Worm (Caenorhabditis elegans): Measurements from ENCODE around the gene tceb-3.
A peak's percentile ranks its signal among the peaks of the same experiment; 100 is the strongest.
"Not testable (repeated sequence)": the region's sequence is repeated elsewhere in the genome, so short reads cannot be mapped to it uniquely, and the experiment has no call there.

tceb-3 gene

ce11 chrII:10910219-10910618, 37.0 kb downstream of the tceb-3 start, which contains the start of gene sra-11:
Gene sra-11, minus strand, starts transcription at chrII:10910319.
- no peak for TF ChIP-seq nhr-237 (tag; optimal IDR thresholded peaks at IDR 0.05)
- TF ChIP-seq jun-1 (tag; optimal IDR thresholded peaks at IDR 0.05): no peak
- TF ChIP-seq pax-3 (tag; optimal IDR thresholded peaks at IDR 0.05): no peak
- no peak for TF ChIP-seq lin-35 (GFP tag; optimal IDR thresholded peaks at IDR 0.05)
- no peak for TF ChIP-seq mab-9 (GFP tag; IDR thresholded peaks at IDR 0.05)

ce11 chrII:10904379-10904778, 42.8 kb downstream of the tceb-3 start, which contains the start of gene sra-12:
Gene sra-12, minus strand, starts transcription at chrII:10904479.
- TF ChIP-seq C34B4.2, lsy-2, nhr-20 (tag; optimal IDR thresholded peaks at IDR 0.05): not testable (repeated sequence)

- TF ChIP-seq aly-2 (tag; optimal IDR thresholded peaks at IDR 0.05) (no peak), xbp-1 (tag; optimal IDR thresholded peaks at IDR 0.05) (no peak), swsn-7 (tag; optimal IDR thresholded peaks at IDR 0.05) (no peak), lsy-2 (tag; optimal IDR thresholded peaks at IDR 0.05) (no peak), lin-39 (tag; optimal IDR thresholded peaks at IDR 0.05) (no peak), tlp-1 (tag; optimal IDR thresholded peaks at IDR 0.05) (no peak), egl-27 (tag; optimal IDR thresholded peaks at IDR 0.05) (no peak), lin-35 (GFP tag; optimal IDR thresholded peaks at IDR 0.05) (no peak), lin-13 (GFP tag; optimal IDR thresholded peaks at IDR 0.05) (no peak), ets-5 (GFP tag; IDR thresholded peaks at IDR 0.05) (no peak)
Measured at ce11 chrII:10902104-10902503, 45.1 kb downstream of the tceb-3 start, which contains the start of gene gly-1. Gene gly-1, minus strand, starts transcription at chrII:10902204.

- TF ChIP-seq jun-1 (tag; optimal IDR thresholded peaks at IDR 0.05): no peak
- TF ChIP-seq fkh-4 (tag; optimal IDR thresholded peaks at IDR 0.05; ENCODE audit: borderline replicate concordance): peak; percentile 63
- peak; percentile 93 for TF ChIP-seq dsc-1 (tag; optimal IDR thresholded peaks at IDR 0.05)
Measured at ce11 chrII:10898998-10899397, 48.2 kb downstream of the tceb-3 start.

ce11 chrII:10895959-10896358, 51.3 kb downstream of the tceb-3 start:
- TF ChIP-seq snpc-4 (tag; optimal IDR thresholded peaks at IDR 0.05) (no peak), ceh-90 (tag; optimal IDR thresholded peaks at IDR 0.05) (no peak)

- TF ChIP-seq nhr-71 (tag; optimal IDR thresholded peaks at IDR 0.05) (no peak), egl-13 (tag; optimal IDR thresholded peaks at IDR 0.05) (no peak), rnt-1 (tag; optimal IDR thresholded peaks at IDR 0.05) (no peak), C04F5.9 (tag; optimal IDR thresholded peaks at IDR 0.05) (no peak), grh-1 (GFP tag; IDR thresholded peaks at IDR 0.05) (no peak), unc-98 (GFP tag; IDR thresholded peaks at IDR 0.05) (no peak), dsc-1 (tag; optimal IDR thresholded peaks at IDR 0.05) (no peak), nhr-19 (GFP tag; conservative IDR thresholded peaks at IDR 0.05) (no peak), mep-1 (tag; optimal IDR thresholded peaks at IDR 0.05) (no peak), nhr-85 (tag) (no peak), unc-30 (tag; optimal IDR thresholded peaks at IDR 0.05) (no peak)
Measured at ce11 chrII:10894996-10895395, 52.2 kb downstream of the tceb-3 start, which contains the start of gene sra-10. Gene sra-10, minus strand, starts transcription at chrII:10895096.
